Worm (Caenorhabditis elegans): ENCODE measurements around the gene T02B11.6.
"Not testable (repeated sequence)": the region's sequence is repeated elsewhere in the genome, so short reads cannot be mapped to it uniquely, and the experiment has no call there.

- TF ChIP-seq flt-1 (GFP tag; IDR thresholded peaks at IDR 0.05); T22C8.4 (GFP tag; IDR thresholded peaks at IDR 0.05); ztf-29 (GFP tag; IDR thresholded peaks at IDR 0.05); med-1 (GFP tag; optimal IDR thresholded peaks at IDR 0.05; ENCODE audit: insufficient read depth); tab-1 (GFP tag; IDR thresholded peaks at IDR 0.05); cog-1 (tag; optimal IDR thresholded peaks at IDR 0.05); klf-2 (GFP tag; conservative IDR thresholded peaks at IDR 0.05): not testable (repeated sequence)
Observed at ce11 chrV:838984-839471, 50.1 kb downstream of the T02B11.6 start, which contains the start of the genes K09C6.7 and K09C6.10.
